7 worm cellular contexts compared by ENCODE assay signal in genomic region chrIV:3988638-3989152, ce11.
A peak's percentile ranks its signal among the peaks of the same experiment; 100 is the strongest.
TF ChIP-seq lines count a peak whose summit lies in the region.

clec-78 (plus strand) TSS chrIV:3989102.

TF ChIP-seq in whole organism, L1 larva, 84 proteins besides CTCF, POLR2A, EP300 and RAD21 (continues in another document):
- TF ChIP-seq nhr-237 (tag; optimal IDR thresholded peaks at IDR 0.05; lab: Kevin White, UChicago) (no peak), sox-4 (tag; optimal IDR thresholded peaks at IDR 0.05; lab: Kevin White, UChicago) (no peak), lin-35 (GFP tag; optimal IDR thresholded peaks at IDR 0.05; lab: Kevin White, UChicago) (peak in 1 of 2 experiments; percentile 61), nhr-90 (tag; optimal IDR thresholded peaks at IDR 0.05; lab: Kevin White, UChicago; ENCODE audit: poor library complexity) (peak; percentile 3), mab-9 (GFP tag; IDR thresholded peaks at IDR 0.05; lab: Robert Waterston, UW) (no peak), pax-3 (tag; optimal IDR thresholded peaks at IDR 0.05; lab: Kevin White, UChicago) (peak; percentile 67), elt-2 (tag; optimal IDR thresholded peaks at IDR 0.05; lab: Kevin White, UChicago) (peak; percentile 100), aha-1 (tag; optimal IDR thresholded peaks at IDR 0.05; lab: Kevin White, UChicago) (no peak), elt-3 (tag; optimal IDR thresholded peaks at IDR 0.05; lab: Kevin White, UChicago) (no peak), unc-130 (tag; optimal IDR thresholded peaks at IDR 0.05; lab: Kevin White, UChicago) (no peak), mdl-1 (tag; optimal IDR thresholded peaks at IDR 0.05; lab: Kevin White, UChicago) (peak in 1 of 2 experiments; percentile 45), rnt-1 (tag; optimal IDR thresholded peaks at IDR 0.05; lab: Kevin White, UChicago) (no peak), blmp-1 (tag; optimal IDR thresholded peaks at IDR 0.05; lab: Kevin White, UChicago) (no peak)

TF ChIP-seq in whole organism, L2 larva, 48 proteins besides CTCF, POLR2A, EP300 and RAD21:
- no peak for TF ChIP-seq ama-1 (optimal IDR thresholded peaks at IDR 0.05; lab: Kevin White, UChicago)
- no peak for TF ChIP-seq dmd-4 (tag; optimal IDR thresholded peaks at IDR 0.05; lab: Kevin White, UChicago)
- peak; percentile 100 for TF ChIP-seq fos-1 (tag; optimal IDR thresholded peaks at IDR 0.05; lab: Kevin White, UChicago)
- TF ChIP-seq ztf-1 (GFP tag; conservative IDR thresholded peaks at IDR 0.05; lab: Robert Waterston, UW) = no peak
- no peak for TF ChIP-seq nhr-23 (tag; optimal IDR thresholded peaks at IDR 0.05; lab: Kevin White, UChicago)
- TF ChIP-seq lsy-2 (tag; optimal IDR thresholded peaks at IDR 0.05; lab: Kevin White, UChicago) = no peak
- TF ChIP-seq elt-3 (tag; optimal IDR thresholded peaks at IDR 0.05; lab: Kevin White, UChicago) = no peak
- TF ChIP-seq lin-13 (GFP tag; optimal IDR thresholded peaks at IDR 0.05; lab: Kevin White, UChicago) = no peak
- peak; percentile 65 for TF ChIP-seq sma-9 (GFP tag; optimal IDR thresholded peaks at IDR 0.05; lab: Kevin White, UChicago)
- TF ChIP-seq sma-9 (tag; optimal IDR thresholded peaks at IDR 0.05; lab: Kevin White, UChicago) = no peak
- TF ChIP-seq nhr-12 (tag; optimal IDR thresholded peaks at IDR 0.05; lab: Kevin White, UChicago) = no peak
- TF ChIP-seq egl-27 (tag; optimal IDR thresholded peaks at IDR 0.05; lab: Kevin White, UChicago) = peak; percentile 45
- TF ChIP-seq gmeb-1 (tag; optimal IDR thresholded peaks at IDR 0.05; lab: Kevin White, UChicago) = peak; percentile 62

TF ChIP-seq in whole organism, L3 larva, 47 proteins besides CTCF, POLR2A, EP300 and RAD21 (continues in another document):
- TF ChIP-seq ceh-9 (tag; optimal IDR thresholded peaks at IDR 0.05; lab: Kevin White, UChicago) = no peak
- TF ChIP-seq elt-3 (tag; optimal IDR thresholded peaks at IDR 0.05; lab: Kevin White, UChicago) = no peak
- no peak for TF ChIP-seq ceh-82 (tag; optimal IDR thresholded peaks at IDR 0.05; lab: Kevin White, UChicago)
- TF ChIP-seq snpc-4 (tag; optimal IDR thresholded peaks at IDR 0.05; lab: Kevin White, UChicago) = no peak
- TF ChIP-seq lin-15B (tag; optimal IDR thresholded peaks at IDR 0.05; lab: Kevin White, UChicago) = no peak
- no peak for TF ChIP-seq egl-5 (tag; optimal IDR thresholded peaks at IDR 0.05; lab: Kevin White, UChicago)
- no peak for TF ChIP-seq nhr-76 (tag; optimal IDR thresholded peaks at IDR 0.05; lab: Kevin White, UChicago)
- TF ChIP-seq fos-1 (tag; optimal IDR thresholded peaks at IDR 0.05; lab: Kevin White, UChicago) = peak; percentile 60
- TF ChIP-seq elt-2 (tag; optimal IDR thresholded peaks at IDR 0.05; lab: Kevin White, UChicago) = peak; percentile 100
- TF ChIP-seq skn-1 (tag; optimal IDR thresholded peaks at IDR 0.05; lab: Kevin White, UChicago) = no peak
- TF ChIP-seq fkh-2 (tag; optimal IDR thresholded peaks at IDR 0.05; lab: Kevin White, UChicago) = no peak
- no peak for TF ChIP-seq ceh-28 (tag; optimal IDR thresholded peaks at IDR 0.05; lab: Kevin White, UChicago)
- peak; percentile 99 for TF ChIP-seq jun-1 (tag; optimal IDR thresholded peaks at IDR 0.05; lab: Kevin White, UChicago)
- TF ChIP-seq nhr-237 (tag; optimal IDR thresholded peaks at IDR 0.05; lab: Kevin White, UChicago) = no peak
- TF ChIP-seq R02D3.7 (tag; optimal IDR thresholded peaks at IDR 0.05; lab: Kevin White, UChicago) = no peak

TF ChIP-seq in whole organism, L4 larva, 104 proteins besides CTCF, POLR2A, EP300 and RAD21 (continues in another document):
- TF ChIP-seq ZK546.5 (tag; optimal IDR thresholded peaks at IDR 0.05; lab: Kevin White, UChicago) (no peak), nhr-77 (tag; optimal IDR thresholded peaks at IDR 0.05; lab: Kevin White, UChicago) (peak; percentile 85), R02D3.7 (tag; optimal IDR thresholded peaks at IDR 0.05; lab: Kevin White, UChicago) (no peak), mxl-3 (GFP tag; optimal IDR thresholded peaks at IDR 0.05; lab: Kevin White, UChicago) (peak; percentile 43), nhr-41 (GFP tag; IDR thresholded peaks at IDR 0.05; lab: Robert Waterston, UW) (peak; percentile 78), mes-2 (tag; optimal IDR thresholded peaks at IDR 0.05; lab: Kevin White, UChicago; ENCODE audit: poor library complexity, severe bottlenecking) (peak; percentile 40), tra-1 (GFP tag; IDR thresholded peaks at IDR 0.05; lab: Robert Waterston, UW) (peak; percentile 84), nhr-28 (tag; optimal IDR thresholded peaks at IDR 0.05; lab: Kevin White, UChicago) (peak; percentile 96), dmd-6 (GFP tag; IDR thresholded peaks at IDR 0.05; lab: Robert Waterston, UW) (peak; percentile 95), hlh-11 (tag; optimal IDR thresholded peaks at IDR 0.05; lab: Kevin White, UChicago) (peak; percentile 79), lin-1 (GFP tag; IDR thresholded peaks at IDR 0.05; lab: Robert Waterston, UW) (peak; percentile 88), php-3 (GFP tag; IDR thresholded peaks at IDR 0.05; lab: Robert Waterston, UW) (peak; percentile 83), set-16 (GFP tag; IDR thresholded peaks at IDR 0.05; lab: Robert Waterston, UW) (no peak), madf-9 (GFP tag; conservative IDR thresholded peaks at IDR 0.05; lab: Robert Waterston, UW) (no peak)

TF ChIP-seq in whole organism, early embryonic, 17 proteins besides CTCF, POLR2A, EP300 and RAD21:
- TF ChIP-seq hmg-4 (GFP tag; optimal IDR thresholded peaks at IDR 0.05; lab: Kevin White, UChicago) (no peak), ceh-13 (GFP tag; optimal IDR thresholded peaks at IDR 0.05; lab: Kevin White, UChicago) (no peak), sea-1 (GFP tag; conservative IDR thresholded peaks at IDR 0.05; lab: Robert Waterston, UW) (no peak), B0310.2 (tag; optimal IDR thresholded peaks at IDR 0.05; lab: Kevin White, UChicago) (peak; percentile 35), hmbx-1 (tag; optimal IDR thresholded peaks at IDR 0.05; lab: Kevin White, UChicago) (no peak), hnd-1 (tag; optimal IDR thresholded peaks at IDR 0.05; lab: Kevin White, UChicago) (no peak), aly-1 (tag; optimal IDR thresholded peaks at IDR 0.05; lab: Kevin White, UChicago) (no peak)

TF ChIP-seq in whole organism, late embryonic, 69 proteins besides CTCF, POLR2A, EP300 and RAD21:
- peak; percentile 5 for TF ChIP-seq zip-5 (tag; optimal IDR thresholded peaks at IDR 0.05; lab: Kevin White, UChicago)
- TF ChIP-seq C38D4.7 (GFP tag; optimal IDR thresholded peaks at IDR 0.05; lab: Kevin White, UChicago) = no peak
- TF ChIP-seq elt-2 (tag; optimal IDR thresholded peaks at IDR 0.05; lab: Kevin White, UChicago) = peak; percentile 100
- no peak for TF ChIP-seq pag-3 (tag; optimal IDR thresholded peaks at IDR 0.05; lab: Kevin White, UChicago; ENCODE audit: borderline replicate concordance)
- no peak for TF ChIP-seq pat-9 (tag; optimal IDR thresholded peaks at IDR 0.05; lab: Kevin White, UChicago)
- no peak for TF ChIP-seq K02D7.2 (tag; optimal IDR thresholded peaks at IDR 0.05; lab: Kevin White, UChicago)
- TF ChIP-seq pha-4 (tag; optimal IDR thresholded peaks at IDR 0.05; lab: Kevin White, UChicago) = no peak
- TF ChIP-seq F13H6.1 (tag; optimal IDR thresholded peaks at IDR 0.05; lab: Kevin White, UChicago) = no peak
- no peak for TF ChIP-seq ztf-16 (tag; optimal IDR thresholded peaks at IDR 0.05; lab: Kevin White, UChicago)
- TF ChIP-seq pqm-1 (tag; optimal IDR thresholded peaks at IDR 0.05; lab: Kevin White, UChicago) = peak; percentile 83
- TF ChIP-seq ceh-31 (tag; optimal IDR thresholded peaks at IDR 0.05; lab: Kevin White, UChicago) = no peak
- no peak for TF ChIP-seq ceh-14 (tag; optimal IDR thresholded peaks at IDR 0.05; lab: Kevin White, UChicago)

TF ChIP-seq in whole organism, young adult, 124 proteins besides CTCF, POLR2A, EP300 and RAD21:
- TF ChIP-seq somi-1 (GFP tag; optimal IDR thresholded peaks at IDR 0.05; lab: Kevin White, UChicago) (no peak), lsl-1 (GFP tag; optimal IDR thresholded peaks at IDR 0.05; lab: Kevin White, UChicago) (no peak), K11D2.4 (GFP tag; IDR thresholded peaks at IDR 0.05; lab: Robert Waterston, UW) (no peak), efl-1 (GFP tag; optimal IDR thresholded peaks at IDR 0.05; lab: Kevin White, UChicago) (no peak), him-1 (tag; optimal IDR thresholded peaks at IDR 0.05; lab: Kevin White, UChicago) (no peak), atf-7 (tag; optimal IDR thresholded peaks at IDR 0.05; lab: Kevin White, UChicago) (peak; percentile 67), egrh-3 (GFP tag; IDR thresholded peaks at IDR 0.05; lab: Robert Waterston, UW) (no peak), Y53G8AR.9 (GFP tag; conservative IDR thresholded peaks at IDR 0.05; lab: Robert Waterston, UW) (no peak), C17E4.6 (GFP tag; IDR thresholded peaks at IDR 0.05; lab: Robert Waterston, UW) (no peak), Y95B8A.8 (GFP tag; IDR thresholded peaks at IDR 0.05; lab: Robert Waterston, UW) (no peak), F23B12.7 (tag; optimal IDR thresholded peaks at IDR 0.05; lab: Kevin White, UChicago; ENCODE audit: insufficient read depth) (no peak), aptf-3 (GFP tag; IDR thresholded peaks at IDR 0.05; lab: Robert Waterston, UW) (no peak), nhr-80 (tag; optimal IDR thresholded peaks at IDR 0.05; lab: Kevin White, UChicago) (peak; percentile 87), F57C9.4 (tag; optimal IDR thresholded peaks at IDR 0.05; lab: Kevin White, UChicago) (no peak), attf-6 (GFP tag; IDR thresholded peaks at IDR 0.05; lab: Robert Waterston, UW) (no peak), ztf-22 (GFP tag; optimal IDR thresholded peaks at IDR 0.05; lab: Kevin White, UChicago) (peak; percentile 15), rpc-1 (optimal IDR thresholded peaks at IDR 0.05; lab: Kevin White, UChicago) (no peak), rpc-1 (tag; optimal IDR thresholded peaks at IDR 0.05; lab: Kevin White, UChicago) (no peak), egl-44 (GFP tag; IDR thresholded peaks at IDR 0.05; lab: Robert Waterston, UW) (0 out of 2 replicates have a peak, but pooled peaks have one; percentile 22), lir-1 (GFP tag; conservative IDR thresholded peaks at IDR 0.05; lab: Robert Waterston, UW) (no peak), mxl-1 (tag; optimal IDR thresholded peaks at IDR 0.05; lab: Kevin White, UChicago) (no peak), chd-7 (tag; optimal IDR thresholded peaks at IDR 0.05; lab: Kevin White, UChicago) (no peak), B0261.1 (tag; optimal IDR thresholded peaks at IDR 0.05; lab: Kevin White, UChicago) (no peak), F55B11.4 (tag; optimal IDR thresholded peaks at IDR 0.05; lab: Kevin White, UChicago; ENCODE audit: borderline replicate concordance, insufficient read depth) (no peak), dox-1 (GFP tag; IDR thresholded peaks at IDR 0.05; lab: Robert Waterston, UW) (peak; percentile 55), ets-4 (GFP tag; optimal IDR thresholded peaks at IDR 0.05; lab: Kevin White, UChicago) (peak; percentile 84), ceh-27 (GFP tag; optimal IDR thresholded peaks at IDR 0.05; lab: Kevin White, UChicago) (no peak)
